Fruit fly (Drosophila melanogaster) whole organism, embryonic: Measurements from ENCODE around the gene CG42268.

Experiments used
- Blimp-1 ChIP-seq: fragments of 200-800 bp; sonication (Bioruptor generic); optimal IDR thresholded peaks from 3 replicates; lab custom pipeline; 2018; ENCODE audit warnings: missing biosample characterization, missing genetic modification characterization, mild to moderate bottlenecking, moderate library complexity, missing genetic modification reagents
- CG10979 ChIP-seq: fragments of 200-800 bp; sonication (Bioruptor generic); optimal IDR thresholded peaks from 2 replicates; lab custom pipeline; 2018; ENCODE audit warnings: missing biosample characterization, mild to moderate bottlenecking, missing genetic modification characterization, moderate library complexity
- CG7745 ChIP-seq: fragments of 200-800 bp; sonication (Bioruptor generic); optimal IDR thresholded peaks from 2 replicates; lab custom pipeline; 2018; ENCODE audit warnings: missing biosample characterization, mild to moderate bottlenecking, missing genetic modification characterization, moderate library complexity
- CG7987 ChIP-seq: fragments of 200-800 bp; sonication (Bioruptor generic); optimal IDR thresholded peaks from 2 replicates; lab custom pipeline; 2018; ENCODE audit warnings: missing biosample characterization, mild to moderate bottlenecking, missing genetic modification characterization, moderate library complexity
- CG9932 ChIP-seq: fragments of 200-800 bp; sonication (Bioruptor generic); IDR thresholded peaks from 2 replicates; pipeline ENCODE4 v1.3.6; 2022; ENCODE audit warnings: missing biosample characterization, missing genetic modification characterization
- Side ChIP-seq: fragments of 200-800 bp; sonication (Bioruptor generic); optimal IDR thresholded peaks from 2 replicates; lab custom pipeline; 2016; ENCODE audit warnings: missing biosample characterization, missing genetic modification characterization
- bsh ChIP-seq, 2 experiments: fragments of 200-800 bp; sonication (Bioruptor generic); optimal IDR thresholded peaks; 2 replicates each; lab custom pipeline; 2017 to 2018; ENCODE audit warnings: mild to moderate bottlenecking in 2 of 2, missing biosample characterization in 2 of 2, missing genetic modification characterization in 2 of 2, moderate library complexity in 1 of 2
- crol ChIP-seq: fragments of 200-800 bp; sonication (Bioruptor generic); IDR thresholded peaks from 2 replicates; pipeline ENCODE4 v1.3.6; 2022; ENCODE audit warnings: missing biosample characterization, missing genetic modification characterization
- oc ChIP-seq: fragments of 200-800 bp; sonication (Bioruptor generic); optimal IDR thresholded peaks from 2 replicates; lab custom pipeline; 2018; ENCODE audit warnings: missing biosample characterization, mild to moderate bottlenecking, missing genetic modification characterization, moderate library complexity

- TF ChIP-seq CG7745 = no peak
- no peak for TF ChIP-seq CG9932
- no peak for TF ChIP-seq oc
- no peak for TF ChIP-seq Blimp-1 (GFP tag; lab: Kevin White, UChicago)
- no peak for TF ChIP-seq bsh (GFP tag; optimal IDR thresholded peaks at IDR 0.05; lab: Kevin White, UChicago)
- no peak for TF ChIP-seq CG10979 (tag; lab: Kevin White, UChicago)
- no peak for TF ChIP-seq crol (GFP tag; lab: Robert Waterston, UW)
- TF ChIP-seq Side = no peak
- no peak for TF ChIP-seq CG7987 (GFP tag; lab: Kevin White, UChicago)
Observed at dm6 chr3L:9705591-9705990, 54.6 kb downstream of the CG42268 start.
